Fruit fly (Drosophila melanogaster) whole organism, embryonic: Measurements from ENCODE around the gene Hr4.
A peak's percentile ranks its signal among the peaks of the same experiment; 100 is the strongest.

Experiments
- B-H1 ChIP-seq: fragments of 200-800 bp; sonication (Bioruptor generic); IDR thresholded peaks from 3 replicates; pipeline ENCODE4 v1.3.6; 2022; ENCODE audit warnings: missing biosample characterization, missing genetic modification characterization
- B-H2 ChIP-seq: fragments of 200-800 bp; sonication (Bioruptor generic); optimal IDR thresholded peaks from 2 replicates; lab custom pipeline; 2018; ENCODE audit warnings: missing biosample characterization, mild to moderate bottlenecking, missing genetic modification characterization
- BEAF-32 ChIP-seq: fragments of 200-800 bp; sonication (Bioruptor generic); optimal IDR thresholded peaks from 3 replicates; lab custom pipeline; 2017; ENCODE audit warnings: missing biosample characterization, missing genetic modification characterization, mild to moderate bottlenecking, moderate library complexity, missing genetic modification reagents
- Bgb ChIP-seq: fragments of 200-800 bp; sonication (Bioruptor generic); IDR thresholded peaks from 2 replicates; pipeline ENCODE4 v1.3.6; 2022; ENCODE audit warnings: missing biosample characterization, missing genetic modification characterization; ENCODE audit not compliant: partially characterized antibody
- C15 ChIP-seq: fragments of 200-800 bp; sonication (Bioruptor generic); IDR thresholded peaks from 3 replicates; pipeline ENCODE4 v1.3.6; 2022; ENCODE audit warnings: missing biosample characterization, missing genetic modification characterization
- CG10274 ChIP-seq: fragments of 200-800 bp; sonication (Bioruptor generic); optimal IDR thresholded peaks from 3 replicates; lab custom pipeline; 2017; ENCODE audit warnings: missing biosample characterization, mild to moderate bottlenecking, missing genetic modification characterization
- CG10543 ChIP-seq: fragments of 200-800 bp; sonication (Bioruptor generic); optimal IDR thresholded peaks from 3 replicates; lab custom pipeline; 2017; ENCODE audit warnings: missing biosample characterization, mild to moderate bottlenecking, missing genetic modification characterization, moderate library complexity
- CG12155 ChIP-seq: fragments of 200-800 bp; sonication (Bioruptor generic); optimal IDR thresholded peaks from 3 replicates; lab custom pipeline; 2016; ENCODE audit warnings: missing biosample characterization, missing genetic modification characterization
- CG12219 ChIP-seq: fragments of 200-800 bp; sonication (Bioruptor generic); optimal IDR thresholded peaks from 3 replicates; lab custom pipeline; 2018; ENCODE audit warnings: missing biosample characterization, mild to moderate bottlenecking, missing genetic modification characterization
- CG12391 ChIP-seq: fragments of 200-800 bp; sonication (Bioruptor generic); optimal IDR thresholded peaks from 3 replicates; lab custom pipeline; 2018; ENCODE audit warnings: missing biosample characterization, mild to moderate bottlenecking, missing genetic modification characterization, moderate library complexity
- CG13123 ChIP-seq: fragments of 200-800 bp; sonication (Bioruptor generic); optimal IDR thresholded peaks from 2 replicates; lab custom pipeline; 2016; ENCODE audit warnings: missing biosample characterization, missing genetic modification characterization
- CG14710 ChIP-seq: fragments of 200-800 bp; sonication (Bioruptor generic); optimal IDR thresholded peaks from 3 replicates; lab custom pipeline; 2019; ENCODE audit warnings: missing biosample characterization, mild to moderate bottlenecking, missing genetic modification characterization, moderate library complexity
- CG15514 ChIP-seq: fragments of 200-800 bp; sonication (Bioruptor generic); optimal IDR thresholded peaks from 3 replicates; lab custom pipeline; 2017; ENCODE audit warnings: missing biosample characterization, missing genetic modification characterization, mild to moderate bottlenecking, moderate library complexity, missing genetic modification reagents
- CG1603 ChIP-seq: fragments of 200-800 bp; sonication (Bioruptor generic); optimal IDR thresholded peaks from 2 replicates; lab custom pipeline; 2019; ENCODE audit warnings: missing biosample characterization, mild to moderate bottlenecking, missing genetic modification characterization, moderate library complexity
- CG2120 ChIP-seq: fragments of 200-800 bp; sonication (Bioruptor generic); optimal IDR thresholded peaks from 3 replicates; lab custom pipeline; 2016; ENCODE audit warnings: missing biosample characterization, missing genetic modification characterization
- CG2678 ChIP-seq: fragments of 200-800 bp; sonication (Bioruptor generic); optimal IDR thresholded peaks from 3 replicates; lab custom pipeline; 2019; ENCODE audit warnings: missing biosample characterization, mild to moderate bottlenecking, missing genetic modification characterization, moderate library complexity
- CG2712 ChIP-seq: fragments of 200-800 bp; optimal IDR thresholded peaks from 3 replicates; lab custom pipeline; 2019; ENCODE audit warnings: missing biosample characterization, mild to moderate bottlenecking, missing genetic modification characterization, moderate library complexity
- CG30020 ChIP-seq: fragments of 200-800 bp; optimal IDR thresholded peaks from 2 replicates; lab custom pipeline; 2019; ENCODE audit warnings: missing biosample characterization, mild to moderate bottlenecking, missing genetic modification characterization, moderate library complexity
- CG3281 ChIP-seq: fragments of 200-800 bp; sonication (Bioruptor generic); optimal IDR thresholded peaks from 3 replicates; lab custom pipeline; 2017; ENCODE audit warnings: missing biosample characterization, mild to moderate bottlenecking, missing genetic modification characterization
- CG34224 ChIP-seq: fragments of 200-800 bp; sonication (Bioruptor generic); IDR thresholded peaks from 3 replicates; pipeline ENCODE4 v1.3.6; 2022; ENCODE audit warnings: missing biosample characterization, missing genetic modification characterization; ENCODE audit not compliant: partially characterized antibody
- CG4617 ChIP-seq: fragments of 200-800 bp; sonication (Bioruptor generic); optimal IDR thresholded peaks from 3 replicates; lab custom pipeline; 2016; ENCODE audit warnings: missing biosample characterization, missing genetic modification characterization, borderline replicate concordance
- CG9932 ChIP-seq: fragments of 200-800 bp; sonication (Bioruptor generic); IDR thresholded peaks from 2 replicates; pipeline ENCODE4 v1.3.6; 2022; ENCODE audit warnings: missing biosample characterization, missing genetic modification characterization
- CTCF ChIP-seq: fragments of 200-800 bp; sonication (Bioruptor generic); optimal IDR thresholded peaks from 2 replicates; lab custom pipeline; 2017; ENCODE audit warnings: missing biosample characterization, mild to moderate bottlenecking, missing genetic modification characterization, moderate library complexity
- D19A ChIP-seq: fragments of 200-800 bp; optimal IDR thresholded peaks from 3 replicates; lab custom pipeline; 2019; ENCODE audit warnings: missing biosample characterization, mild to moderate bottlenecking, missing genetic modification characterization, moderate library complexity
- Deaf1 ChIP-seq: fragments of 200-800 bp; optimal IDR thresholded peaks from 3 replicates; lab custom pipeline; 2019; ENCODE audit warnings: missing biosample characterization, mild to moderate bottlenecking, missing genetic modification characterization, moderate library complexity
- Elba2 ChIP-seq: fragments of 200-800 bp; sonication (Bioruptor generic); optimal IDR thresholded peaks from 3 replicates; lab custom pipeline; 2016; ENCODE audit warnings: missing biosample characterization, missing genetic modification characterization
- Ets65A ChIP-seq: fragments of 200-800 bp; sonication (Bioruptor generic); peaks from one replicate; lab custom pipeline; 2016; ENCODE audit warnings: missing biosample characterization, missing genetic modification characterization
- Ets97D ChIP-seq: fragments of 200-800 bp; sonication (Bioruptor generic); optimal IDR thresholded peaks from 3 replicates; lab custom pipeline; 2016; ENCODE audit warnings: missing biosample characterization, missing genetic modification characterization
- GATAe ChIP-seq: fragments of 200-800 bp; sonication (Bioruptor generic); conservative IDR thresholded peaks from 2 replicates; pipeline ENCODE4 v1.3.6; 2022; ENCODE audit warnings: missing biosample characterization, missing genetic modification characterization
- HLH4C ChIP-seq: fragments of 200-800 bp; sonication (Bioruptor generic); IDR thresholded peaks from 3 replicates; pipeline ENCODE4 v1.3.6; 2022; ENCODE audit warnings: missing biosample characterization, missing genetic modification characterization; ENCODE audit not compliant: partially characterized antibody
- Hey ChIP-seq: fragments of 200-800 bp; sonication (Bioruptor generic); optimal IDR thresholded peaks from 3 replicates; lab custom pipeline; 2018; ENCODE audit warnings: missing biosample characterization, mild to moderate bottlenecking, missing genetic modification characterization
- MBD-R2 ChIP-seq: fragments of 200-800 bp; sonication (Bioruptor generic); IDR thresholded peaks from 2 replicates; pipeline ENCODE4 v1.3.6; 2022; ENCODE audit warnings: missing biosample characterization, missing genetic modification characterization
- Med ChIP-seq: fragments of 200-800 bp; sonication (Bioruptor generic); peaks from one replicate; lab custom pipeline; 2016; ENCODE audit warnings: missing biosample characterization, missing genetic modification characterization, mild to moderate bottlenecking, inconsistent platforms, moderate library complexity
- Mes4 ChIP-seq: fragments of 200-800 bp; sonication (Bioruptor generic); optimal IDR thresholded peaks from 2 replicates; lab custom pipeline; 2016; ENCODE audit warnings: missing biosample characterization, missing genetic modification characterization
- Rfx ChIP-seq: fragments of 200-800 bp; sonication (Bioruptor generic); IDR thresholded peaks from 2 replicates; pipeline ENCODE4 v1.3.6; 2022; ENCODE audit warnings: missing biosample characterization, missing genetic modification characterization
- Six4 ChIP-seq: fragments of 200-800 bp; sonication (Bioruptor generic); optimal IDR thresholded peaks from 2 replicates; lab custom pipeline; 2016; ENCODE audit warnings: missing biosample characterization, missing genetic modification characterization
- ara ChIP-seq: fragments of 200-800 bp; sonication (Bioruptor generic); IDR thresholded peaks from 2 replicates; pipeline ENCODE4 v1.3.6; 2022; ENCODE audit warnings: missing biosample characterization, missing genetic modification characterization
- dm ChIP-seq: fragments of 200-800 bp; sonication (Bioruptor generic); optimal IDR thresholded peaks from 3 replicates; lab custom pipeline; 2016; ENCODE audit warnings: missing biosample characterization, missing genetic modification characterization
- ham ChIP-seq: fragments of 200-800 bp; sonication (Bioruptor generic); IDR thresholded peaks from 2 replicates; pipeline ENCODE4 v1.3.6; 2022; ENCODE audit warnings: missing biosample characterization, missing genetic modification characterization
- insv ChIP-seq, 2 experiments: fragments of 200-800 bp; sonication (Bioruptor generic); optimal IDR thresholded peaks; 3 replicates each; lab custom pipeline; 2016 to 2018; ENCODE audit warnings: missing biosample characterization in 2 of 2, missing genetic modification characterization in 2 of 2
- org-1 ChIP-seq: fragments of 200-800 bp; sonication (Bioruptor generic); optimal IDR thresholded peaks from 2 replicates; lab custom pipeline; 2017; ENCODE audit warnings: missing biosample characterization, missing genetic modification characterization
- otp ChIP-seq: fragments of 200-800 bp; sonication (Bioruptor generic); IDR thresholded peaks from 3 replicates; pipeline ENCODE4, ENCODE4 v1.3.6; 2022; ENCODE audit warnings: missing biosample characterization, missing genetic modification characterization
- phol ChIP-seq: fragments of 200-800 bp; sonication (Bioruptor generic); optimal IDR thresholded peaks from 3 replicates; lab custom pipeline; 2018; ENCODE audit warnings: missing biosample characterization, mild to moderate bottlenecking, missing genetic modification characterization, moderate library complexity
- ranshi ChIP-seq: fragments of 200-800 bp; sonication (Bioruptor generic); IDR thresholded peaks from 2 replicates; pipeline ENCODE4 v1.3.6; 2022; ENCODE audit warnings: missing biosample characterization, missing genetic modification characterization
- slou ChIP-seq: fragments of 200-800 bp; sonication (Bioruptor generic); optimal IDR thresholded peaks from 3 replicates; lab custom pipeline; 2016; ENCODE audit warnings: missing biosample characterization, missing genetic modification characterization
- trem ChIP-seq: fragments of 200-800 bp; optimal IDR thresholded peaks from 3 replicates; lab custom pipeline; 2019; ENCODE audit warnings: missing biosample characterization, mild to moderate bottlenecking, missing genetic modification characterization, moderate library complexity
- unc-4 ChIP-seq: fragments of 200-800 bp; sonication (Bioruptor generic); IDR thresholded peaks from 2 replicates; pipeline ENCODE4 v1.3.6; 2022; ENCODE audit warnings: missing biosample characterization, missing genetic modification characterization; ENCODE audit not compliant: partially characterized antibody
- zen ChIP-seq: fragments of 200-800 bp; sonication (Bioruptor generic); optimal IDR thresholded peaks from 3 replicates; lab custom pipeline; 2018; ENCODE audit warnings: missing biosample characterization, mild to moderate bottlenecking, missing genetic modification characterization, moderate library complexity

Hr4 gene

DNA sequence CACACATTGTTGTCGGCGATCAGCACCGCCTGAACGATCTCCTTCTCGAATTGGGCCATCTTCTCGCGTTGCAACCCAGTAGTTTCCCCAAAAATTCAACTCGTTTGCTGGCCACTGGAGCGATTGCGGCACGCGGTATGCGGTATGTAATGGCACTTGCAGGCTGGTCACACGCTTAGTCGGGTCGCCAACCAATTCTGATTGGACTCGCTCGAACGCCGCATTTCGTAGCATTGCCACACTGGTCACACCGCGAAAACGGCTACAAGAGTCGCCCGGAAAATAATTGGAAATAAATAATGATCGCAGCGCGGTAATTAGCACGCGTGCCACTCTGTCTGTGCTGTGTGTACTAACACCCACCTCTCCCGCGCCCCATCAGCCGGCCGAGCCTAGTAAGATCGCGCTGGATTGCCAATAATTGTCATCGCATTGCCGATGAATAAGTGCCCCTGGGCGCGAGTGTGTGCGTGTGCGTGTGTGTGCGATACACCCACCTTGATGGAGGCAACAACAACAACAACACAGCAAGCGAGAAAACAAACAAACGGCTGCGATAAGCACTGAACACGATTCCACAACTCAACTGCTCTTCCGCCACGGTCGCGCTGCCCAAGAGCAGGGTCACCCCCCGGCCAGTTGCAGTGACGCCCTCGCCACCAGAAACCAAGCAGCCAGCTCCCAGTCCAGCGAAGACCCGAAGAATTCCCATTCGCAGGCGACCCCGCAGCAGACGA is 18.8 kb upstream of the Hr4 start, which contains the start of the genes eIF2Bepsilon and Ocrl (continued):
- peak; percentile 54 for TF ChIP-seq trem
- peak; percentile 59 for TF ChIP-seq BEAF-32 (GFP tag; lab: Kevin White, UChicago)
- TF ChIP-seq Mes4 (GFP tag; lab: Kevin White, UChicago) = no peak
- TF ChIP-seq MBD-R2 = peak; percentile 94
- TF ChIP-seq org-1 (GFP tag; lab: Kevin White, UChicago) = no peak
- TF ChIP-seq CG4617 (GFP tag; lab: Kevin White, UChicago) = peak; percentile 92
- no peak for TF ChIP-seq otp
- TF ChIP-seq B-H1 = no peak
- no peak for TF ChIP-seq CG1603
- no peak for TF ChIP-seq Six4 (GFP tag; lab: Kevin White, UChicago)
- TF ChIP-seq B-H2 (GFP tag; lab: Kevin White, UChicago) = no peak
- peak; percentile 55 for TF ChIP-seq dm (GFP tag; lab: Kevin White, UChicago)
- peak; percentile 49 for TF ChIP-seq Ets97D (GFP tag; lab: Kevin White, UChicago)
- TF ChIP-seq CG10274 (GFP tag; lab: Kevin White, UChicago) = peak; percentile 59
- TF ChIP-seq CG12219 (GFP tag; lab: Kevin White, UChicago) = peak; percentile 12
- TF ChIP-seq Med (GFP tag; lab: Kevin White, UChicago) = peak; percentile 62
- TF ChIP-seq Bgb = no peak
- peak; percentile 78 for TF ChIP-seq CG12155 (GFP tag; lab: Kevin White, UChicago)
- TF ChIP-seq CG13123 (GFP tag; lab: Kevin White, UChicago) = no peak
- peak; percentile 56 for TF ChIP-seq zen (tag; lab: Kevin White, UChicago)
- peak; percentile 83 for TF ChIP-seq CG15514 (GFP tag; lab: Kevin White, UChicago)
- no peak for TF ChIP-seq CG3281 (GFP tag; lab: Kevin White, UChicago)
- no peak for TF ChIP-seq D19A
- TF ChIP-seq slou (GFP tag; lab: Kevin White, UChicago) = no peak
- TF ChIP-seq Ets65A (GFP tag; lab: Kevin White, UChicago) = peak; percentile 94
- TF ChIP-seq unc-4 (GFP tag; lab: Robert Waterston, UW) = 0 out of 2 replicates have a peak, but pooled peaks have one; percentile 20
- peak; percentile 93 for TF ChIP-seq Elba2 (GFP tag; lab: Kevin White, UChicago)
- TF ChIP-seq CG2712 (tag; lab: Kevin White, UChicago) = peak; percentile 29
- peak; percentile 33 for TF ChIP-seq CG12391
- 0 out of 2 replicates have a peak, but pooled peaks have one; percentile 9 for TF ChIP-seq Rfx
- peak; percentile 93 to 99 for TF ChIP-seq insv (GFP tag; optimal IDR thresholded peaks at IDR 0.05; lab: Kevin White, UChicago)
- no peak for TF ChIP-seq ara (GFP tag; lab: Robert Waterston, UW)
- peak; percentile 62 for TF ChIP-seq CG14710 (tag; lab: Kevin White, UChicago)

DNA sequence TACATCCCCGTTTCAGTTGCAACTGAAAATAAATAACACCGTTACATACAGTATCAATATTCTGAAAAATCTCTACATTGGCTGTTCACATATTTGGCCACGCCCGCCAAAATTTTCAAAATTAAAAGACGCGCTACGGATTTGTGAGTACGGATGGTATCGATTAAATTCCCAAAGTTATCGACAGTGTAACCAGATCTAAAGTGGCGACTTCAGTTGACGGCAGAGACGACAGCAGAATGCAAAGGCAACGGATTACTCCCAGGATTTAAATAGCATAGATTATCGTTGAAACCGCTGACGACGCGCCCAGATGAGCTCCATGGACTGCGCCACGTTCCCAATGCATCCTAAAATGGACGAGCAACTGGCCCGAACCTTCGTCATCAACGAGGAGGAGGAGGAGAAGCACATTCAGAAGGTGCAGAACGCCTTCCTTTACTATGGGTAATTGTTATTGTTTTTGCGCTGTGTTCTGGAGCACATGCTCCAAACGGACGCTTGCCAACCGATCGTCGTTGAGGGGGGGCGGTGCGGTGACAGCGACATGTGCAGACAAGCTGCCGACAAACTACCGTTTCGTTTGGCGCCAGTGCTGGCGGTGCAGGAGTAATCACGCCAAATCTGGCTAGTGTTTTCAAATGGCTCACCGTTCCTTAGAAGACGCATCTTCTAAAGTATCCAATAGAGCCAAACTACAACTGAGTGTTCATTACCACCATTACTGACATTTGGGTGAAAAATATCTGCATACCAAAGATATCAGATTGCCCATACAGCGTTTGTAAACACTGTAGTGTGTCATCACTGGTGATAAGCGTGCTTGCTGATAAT is 14.1 kb upstream of the Hr4 start, which contains the start of gene CG11596:
Gene CG11596, plus strand, starts transcription at position 211 of the 834 bp plus-strand sequence.
- no peak for TF ChIP-seq ham (GFP tag; lab: Robert Waterston, UW)
- TF ChIP-seq CG2120 = peak; percentile 47
- TF ChIP-seq CG10543 = peak; percentile 39
- peak; percentile 51 for TF ChIP-seq BEAF-32 (GFP tag; lab: Kevin White, UChicago)
- no peak for TF ChIP-seq CG2678 (tag; lab: Kevin White, UChicago)
- peak; percentile 58 for TF ChIP-seq CG9932
- TF ChIP-seq ranshi = peak; percentile 11; the same call in 1 of the 2 replicates
- TF ChIP-seq Med (GFP tag; lab: Kevin White, UChicago) = peak; percentile 72
- TF ChIP-seq C15 = no peak
- peak; percentile 27; the same call in 1 of the 2 replicates for TF ChIP-seq GATAe
- no peak for TF ChIP-seq org-1 (GFP tag; lab: Kevin White, UChicago)
- TF ChIP-seq HLH4C (GFP tag; lab: Robert Waterston, UW) = no peak
- TF ChIP-seq Hey (tag; lab: Kevin White, UChicago) = no peak
- TF ChIP-seq Deaf1 (tag; lab: Kevin White, UChicago) = peak; percentile 14
- TF ChIP-seq CG30020 (tag; lab: Kevin White, UChicago) = no peak
- TF ChIP-seq CTCF (GFP tag; lab: Kevin White, UChicago) = peak; percentile 9
- TF ChIP-seq CG34224 = no peak; the same call in 2 of the 3 replicates
- TF ChIP-seq phol (tag; lab: Kevin White, UChicago) = peak; percentile 8
- TF ChIP-seq Ets97D (GFP tag; lab: Kevin White, UChicago) = peak; percentile 7
